Fruit fly (Drosophila melanogaster): ENCODE measurements around the gene Cow.

- TF ChIP-seq acj6 (GFP tag; optimal IDR thresholded peaks at IDR 0.05) (no peak), Smox (GFP tag; optimal IDR thresholded peaks at IDR 0.05) (no peak)
Observed at dm6 chr3R:23134690-23135089, 22.2 kb upstream of the Cow start.

All from whole organism, prepupa.